Worm (Caenorhabditis elegans) whole organism, young adult: ENCODE data around the gene prk-2.

ENCODE experiments used
- B0035.1 ChIP-seq: sonication (generic microtip); optimal IDR thresholded peaks from 2 replicates; lab custom pipeline; 2016; ENCODE audit warnings: missing genetic modification characterization, mild to moderate bottlenecking, missing compliant biosample characterization, missing genotype, missing genetic modification reagents
- B0261.1 ChIP-seq: sonication (generic microtip); optimal IDR thresholded peaks from 2 replicates; lab custom pipeline; 2016; ENCODE audit warnings: mild to moderate bottlenecking, missing genetic modification characterization, moderate library complexity, missing compliant biosample characterization
- D2030.7 ChIP-seq: fragments of 200-800 bp; sonication (Bioruptor generic); IDR thresholded peaks from 2 replicates; pipeline ENCODE4 v1.3.6; 2022; ENCODE audit warnings: missing genetic modification reagents, missing genetic modification characterization, missing compliant biosample characterization
- F10E7.11 ChIP-seq: sonication (generic microtip); optimal IDR thresholded peaks from 2 replicates; lab custom pipeline; 2017; ENCODE audit warnings: mild to moderate bottlenecking, missing genetic modification characterization, moderate library complexity, missing compliant biosample characterization
- F23B12.7 ChIP-seq: sonication (generic microtip); optimal IDR thresholded peaks from 2 replicates; lab custom pipeline; 2017; ENCODE audit warnings: missing genetic modification characterization, mild to moderate bottlenecking, missing compliant biosample characterization, antibody characterized with exemption, moderate library complexity; ENCODE audit not compliant: insufficient read depth
- F33H1.4 ChIP-seq: fragments of 200-800 bp; sonication (Bioruptor generic); IDR thresholded peaks from 2 replicates; pipeline ENCODE4 v1.3.6; 2022; ENCODE audit warnings: missing genetic modification reagents, missing genetic modification characterization, missing compliant biosample characterization
- F52B5.7 ChIP-seq: sonication (generic microtip); optimal IDR thresholded peaks from 2 replicates; lab custom pipeline; 2016; ENCODE audit warnings: mild to moderate bottlenecking, missing genetic modification characterization, missing compliant biosample characterization
- F57C9.4 ChIP-seq: sonication (generic microtip); optimal IDR thresholded peaks from 2 replicates; lab custom pipeline; 2017; ENCODE audit warnings: mild to moderate bottlenecking, missing genetic modification characterization, missing compliant biosample characterization
- K12H6.12 ChIP-seq: fragments of 200-800 bp; sonication (Bioruptor generic); optimal IDR thresholded peaks from 2 replicates; lab custom pipeline; 2018; ENCODE audit warnings: mild to moderate bottlenecking, missing genetic modification characterization, missing compliant biosample characterization
- Y67H2A.10 ChIP-seq: fragments of 200-800 bp; sonication (Bioruptor generic); conservative IDR thresholded peaks from 2 replicates; pipeline ENCODE4 v1.3.6; 2022; ENCODE audit warnings: missing genetic modification reagents, missing genetic modification characterization, missing compliant biosample characterization
- Y79H2A.3 ChIP-seq: fragments of 200-800 bp; sonication (Bioruptor generic); conservative IDR thresholded peaks from 2 replicates; pipeline ENCODE4 v1.3.6; 2022; ENCODE audit warnings: missing genetic modification reagents, missing genetic modification characterization, missing compliant biosample characterization
- aptf-3 ChIP-seq: fragments of 200-800 bp; sonication (Bioruptor generic); IDR thresholded peaks from 2 replicates; pipeline ENCODE4 v1.3.6; 2022; ENCODE audit warnings: missing genetic modification characterization, missing compliant biosample characterization
- atf-7 ChIP-seq: sonication (generic microtip); optimal IDR thresholded peaks from 2 replicates; lab custom pipeline; 2017; ENCODE audit warnings: mild to moderate bottlenecking, missing genetic modification characterization, missing compliant biosample characterization
- bed-2 ChIP-seq: fragments of 200-800 bp; sonication (Bioruptor generic); IDR thresholded peaks from 2 replicates; pipeline ENCODE4 v1.3.6; 2022; ENCODE audit warnings: missing genetic modification reagents, missing genetic modification characterization, missing compliant biosample characterization
- cebp-2 ChIP-seq: fragments of 200-800 bp; sonication (Bioruptor generic); IDR thresholded peaks from 2 replicates; pipeline ENCODE4 v1.3.6; 2022; ENCODE audit warnings: missing genetic modification characterization, missing compliant biosample characterization
- ceh-27 ChIP-seq: fragments of 200-800 bp; sonication (Bioruptor generic); optimal IDR thresholded peaks from 2 replicates; lab custom pipeline; 2018; ENCODE audit warnings: mild to moderate bottlenecking, missing genetic modification characterization, moderate library complexity, missing compliant biosample characterization
- ceh-40 ChIP-seq: fragments of 200-800 bp; sonication (Bioruptor generic); IDR thresholded peaks from 2 replicates; pipeline ENCODE4 v1.3.6; 2022; ENCODE audit warnings: missing genetic modification characterization, missing compliant biosample characterization
- dpl-1 ChIP-seq: fragments of 150-350 bp; optimal IDR thresholded peaks from 2 replicates; lab custom pipeline; 2014; ENCODE audit warnings: missing biosample characterization, missing genetic modification reagents, missing genetic modification characterization
- efl-1 ChIP-seq: fragments of 150-350 bp; optimal IDR thresholded peaks from 2 replicates; lab custom pipeline; 2014; ENCODE audit warnings: missing biosample characterization, missing genetic modification reagents, missing genetic modification characterization
- egl-18 ChIP-seq: fragments of 200-800 bp; sonication (Bioruptor generic); IDR thresholded peaks from 2 replicates; pipeline ENCODE4 v1.3.6; 2022; ENCODE audit warnings: missing genetic modification reagents, missing genetic modification characterization, missing compliant biosample characterization
- ekl-4 ChIP-seq: fragments of 200-800 bp; sonication (Bioruptor generic); IDR thresholded peaks from 2 replicates; pipeline ENCODE4 v1.3.6; 2022; ENCODE audit warnings: missing genetic modification reagents, missing genetic modification characterization, missing compliant biosample characterization
- ets-4 ChIP-seq: fragments of 200-800 bp; sonication (Bioruptor generic); optimal IDR thresholded peaks from 2 replicates; lab custom pipeline; 2018; ENCODE audit warnings: mild to moderate bottlenecking, missing genetic modification characterization, missing compliant biosample characterization
- hlh-12 ChIP-seq: sonication (generic microtip); optimal IDR thresholded peaks from 2 replicates; lab custom pipeline; 2016; ENCODE audit warnings: missing genetic modification characterization, missing compliant biosample characterization
- hmg-20 ChIP-seq: fragments of 200-800 bp; sonication (Bioruptor generic); IDR thresholded peaks from 2 replicates; pipeline ENCODE4 v1.3.6; 2022; ENCODE audit warnings: missing genetic modification reagents, missing genetic modification characterization, missing compliant biosample characterization
- lin-26 ChIP-seq: fragments of 200-800 bp; sonication (Bioruptor generic); IDR thresholded peaks from 2 replicates; pipeline ENCODE4 v1.3.6; 2022; ENCODE audit warnings: missing genetic modification reagents, missing genetic modification characterization, missing compliant biosample characterization
- lin-40 ChIP-seq: sonication (generic microtip); optimal IDR thresholded peaks from 2 replicates; lab custom pipeline; 2016; ENCODE audit warnings: missing genetic modification characterization, mild to moderate bottlenecking, missing compliant biosample characterization, missing genotype, missing genetic modification reagents
- lin-54 ChIP-seq: fragments of 200-800 bp; sonication (Bioruptor generic); optimal IDR thresholded peaks from 2 replicates; lab custom pipeline; 2018; ENCODE audit warnings: mild to moderate bottlenecking, missing genetic modification characterization, missing compliant biosample characterization
- lsy-27 ChIP-seq: sonication (generic microtip); optimal IDR thresholded peaks from 2 replicates; lab custom pipeline; 2017; ENCODE audit warnings: missing genetic modification characterization, mild to moderate bottlenecking, missing compliant biosample characterization, antibody characterized with exemption, missing genotype, borderline replicate concordance; ENCODE audit not compliant: insufficient read depth
- madf-3 ChIP-seq: fragments of 200-800 bp; sonication (Bioruptor generic); IDR thresholded peaks from 2 replicates; pipeline ENCODE4 v1.3.6; 2022; ENCODE audit warnings: missing genetic modification reagents, missing genetic modification characterization, missing compliant biosample characterization
- madf-6 ChIP-seq: fragments of 200-800 bp; sonication (Bioruptor generic); IDR thresholded peaks from 2 replicates; pipeline ENCODE4 v1.3.6; 2022; ENCODE audit warnings: missing genetic modification reagents, missing genetic modification characterization, missing compliant biosample characterization
- nfya-2 ChIP-seq: fragments of 200-800 bp; sonication (Bioruptor generic); IDR thresholded peaks from 2 replicates; pipeline ENCODE4 v1.3.6; 2022; ENCODE audit warnings: missing genetic modification reagents, missing genetic modification characterization, missing compliant biosample characterization
- nfyb-1 ChIP-seq: fragments of 200-800 bp; sonication (Bioruptor generic); IDR thresholded peaks from 2 replicates; pipeline ENCODE4 v1.3.6; 2022; ENCODE audit warnings: missing genetic modification reagents, missing genetic modification characterization, missing compliant biosample characterization
- nhr-120 ChIP-seq: fragments of 200-800 bp; sonication (Bioruptor generic); IDR thresholded peaks from 2 replicates; pipeline ENCODE4 v1.3.6; 2022; ENCODE audit warnings: missing genetic modification characterization, missing compliant biosample characterization
- nhr-90 ChIP-seq: sonication (generic microtip); optimal IDR thresholded peaks from 2 replicates; lab custom pipeline; 2016; ENCODE audit warnings: missing genotype, mild to moderate bottlenecking, missing genetic modification characterization, missing compliant biosample characterization
- pbrm-1 ChIP-seq: fragments of 200-800 bp; sonication (Bioruptor generic); IDR thresholded peaks from 2 replicates; pipeline ENCODE4 v1.3.6; 2022; ENCODE audit warnings: missing genetic modification reagents, missing genetic modification characterization, missing compliant biosample characterization
- rec-8 ChIP-seq, 2 experiments: sonication (generic microtip); optimal IDR thresholded peaks; 2 replicates each; lab custom pipeline; 2016; ENCODE audit warnings: mild to moderate bottlenecking in 2 of 2, missing genetic modification characterization in 2 of 2, missing genetic modification reagents in 2 of 2, missing genotype in 2 of 2, missing biosample characterization in 1 of 2, missing compliant biosample characterization in 1 of 2, moderate library complexity in 1 of 2
- repo-1 ChIP-seq: sonication (generic microtip); optimal IDR thresholded peaks from 2 replicates; lab custom pipeline; 2017; ENCODE audit warnings: mild to moderate bottlenecking, missing genetic modification characterization, missing compliant biosample characterization
- rpc-1 ChIP-seq, 2 experiments: fragments of 150-350 bp in 1 of 2; sonication (generic microtip) in 1 of 2; optimal IDR thresholded peaks; 2 replicates each; lab custom pipeline; 2014 to 2018; ENCODE audit warnings: missing biosample characterization in 1 of 2, missing genetic modification characterization in 1 of 2, missing genetic modification reagents in 1 of 2, missing genotype in 1 of 2
- somi-1 ChIP-seq: fragments of 200-800 bp; sonication (Bioruptor generic); optimal IDR thresholded peaks from 2 replicates; lab custom pipeline; 2018; ENCODE audit warnings: mild to moderate bottlenecking, missing genetic modification characterization, missing compliant biosample characterization
- sptf-2 ChIP-seq: fragments of 200-800 bp; sonication (Bioruptor generic); optimal IDR thresholded peaks from 2 replicates; lab custom pipeline; 2018; ENCODE audit warnings: mild to moderate bottlenecking, missing genetic modification characterization, missing compliant biosample characterization
- tlf-1 ChIP-seq: fragments of 200-800 bp; sonication (Bioruptor generic); optimal IDR thresholded peaks from 2 replicates; lab custom pipeline; 2018; ENCODE audit warnings: mild to moderate bottlenecking, missing genetic modification characterization, missing compliant biosample characterization
- unc-130 ChIP-seq: sonication (generic microtip); optimal IDR thresholded peaks from 2 replicates; lab custom pipeline; 2016; ENCODE audit warnings: missing genetic modification reagents, missing genetic modification characterization, missing compliant biosample characterization
- zim-3 ChIP-seq: sonication (generic microtip); optimal IDR thresholded peaks from 2 replicates; lab custom pipeline; 2017; ENCODE audit warnings: mild to moderate bottlenecking, missing genetic modification characterization, moderate library complexity, missing compliant biosample characterization
- ztf-25 ChIP-seq: fragments of 200-800 bp; sonication (Bioruptor generic); IDR thresholded peaks from 2 replicates; pipeline ENCODE4 v1.3.6; 2022; ENCODE audit warnings: missing genetic modification reagents, missing genetic modification characterization, missing compliant biosample characterization
- ztf-26 ChIP-seq: sonication (generic microtip); optimal IDR thresholded peaks from 2 replicates; lab custom pipeline; 2017; ENCODE audit warnings: missing genetic modification characterization, missing compliant biosample characterization
- ztf-28 ChIP-seq: fragments of 200-800 bp; sonication (Bioruptor generic); IDR thresholded peaks from 2 replicates; pipeline ENCODE4 v1.3.6; 2022; ENCODE audit warnings: missing genetic modification reagents, missing genetic modification characterization, missing compliant biosample characterization
- ztf-3 ChIP-seq: fragments of 200-800 bp; sonication (Bioruptor generic); optimal IDR thresholded peaks from 2 replicates; lab custom pipeline; 2018; ENCODE audit warnings: mild to moderate bottlenecking, missing genetic modification characterization, missing compliant biosample characterization
- ztf-6 ChIP-seq: fragments of 200-800 bp; sonication (Bioruptor generic); IDR thresholded peaks from 2 replicates; pipeline ENCODE4 v1.3.6; 2022; ENCODE audit warnings: missing genetic modification reagents, missing genetic modification characterization, missing compliant biosample characterization

The prk-2 gene

DNA sequence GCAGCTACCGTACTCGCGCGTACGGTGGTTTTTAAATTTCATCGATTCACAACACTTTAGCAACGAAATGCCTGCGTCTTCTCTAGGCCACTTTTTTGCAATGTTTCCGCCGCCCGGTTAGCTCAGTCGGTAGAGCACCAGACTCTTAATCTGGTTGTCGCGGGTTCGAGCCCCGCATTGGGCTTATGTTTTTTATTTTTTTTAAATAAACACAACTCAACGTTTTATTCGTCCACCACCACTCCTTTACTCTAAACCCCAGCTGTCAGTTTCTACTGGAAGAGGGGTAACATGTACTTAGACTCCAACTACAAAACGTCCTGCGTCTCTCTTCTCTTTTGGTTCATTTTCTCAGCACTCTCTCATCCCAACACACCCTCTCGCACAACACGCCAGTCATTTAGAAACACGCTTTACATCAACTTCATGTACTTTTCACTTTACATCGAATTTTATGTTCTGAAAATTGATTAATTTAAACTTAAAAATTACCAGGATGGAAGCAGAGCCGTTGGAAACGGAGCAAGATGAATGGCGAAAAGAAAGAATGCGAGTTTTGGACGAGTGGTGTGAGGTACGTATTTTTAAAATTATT is 19.5 kb upstream of the prk-2 start, which contains the start of the genes elmd-1 and hecw-1 (continued):
- peak; percentile 36 for TF ChIP-seq ceh-27
- peak; percentile 30 for TF ChIP-seq B0035.1 (tag; lab: Kevin White, UChicago)
- 0 out of 2 replicates have a peak, but pooled peaks have one; percentile 51 for TF ChIP-seq ekl-4 (GFP tag; lab: Robert Waterston, UW)
- no peak for TF ChIP-seq cebp-2 (GFP tag; lab: Robert Waterston, UW)
- peak; percentile 61 for TF ChIP-seq rpc-1 (optimal IDR thresholded peaks at IDR 0.05; lab: Kevin White, UChicago)
- peak; percentile 81 for TF ChIP-seq rpc-1 (tag; optimal IDR thresholded peaks at IDR 0.05; lab: Kevin White, UChicago)
- TF ChIP-seq ztf-28 (GFP tag; lab: Robert Waterston, UW) = no peak
- TF ChIP-seq ztf-3 (GFP tag; lab: Kevin White, UChicago) = no peak
- TF ChIP-seq bed-2 (GFP tag; lab: Robert Waterston, UW) = no peak
- TF ChIP-seq F10E7.11 = no peak
- TF ChIP-seq pbrm-1 = peak; percentile 70; the same call in 1 of the 2 replicates
- no peak for TF ChIP-seq dpl-1
- no peak for TF ChIP-seq rec-8 (tag; optimal IDR thresholded peaks at IDR 0.05; lab: Kevin White, UChicago)
- TF ChIP-seq lin-54 (GFP tag; lab: Kevin White, UChicago) = peak; percentile 63
- no peak for TF ChIP-seq egl-18 (GFP tag; lab: Robert Waterston, UW)
- TF ChIP-seq unc-130 (GFP tag; lab: Kevin White, UChicago) = no peak
- no peak for TF ChIP-seq hlh-12 (tag; lab: Kevin White, UChicago)
- TF ChIP-seq ztf-26 (tag; lab: Kevin White, UChicago) = peak; percentile 13
- TF ChIP-seq nhr-120 = no peak
- TF ChIP-seq F57C9.4 (tag; lab: Kevin White, UChicago) = no peak
- peak; percentile 7 for TF ChIP-seq sptf-2 (GFP tag; lab: Kevin White, UChicago)
- TF ChIP-seq F23B12.7 (tag; lab: Kevin White, UChicago) = no peak
- no peak for TF ChIP-seq madf-3 (GFP tag; lab: Robert Waterston, UW)
- no peak for TF ChIP-seq lsy-27 (tag; lab: Kevin White, UChicago)
- peak; percentile 77 for TF ChIP-seq D2030.7 (GFP tag; lab: Robert Waterston, UW)
- no peak for TF ChIP-seq hmg-20 (GFP tag; lab: Robert Waterston, UW)
- TF ChIP-seq tlf-1 (GFP tag; lab: Kevin White, UChicago) = peak; percentile 8
- TF ChIP-seq aptf-3 = no peak
- TF ChIP-seq madf-6 (GFP tag; lab: Robert Waterston, UW) = peak; percentile 85
- peak; percentile 86 for TF ChIP-seq lin-26 (GFP tag; lab: Robert Waterston, UW)
- TF ChIP-seq ceh-40 (GFP tag; lab: Robert Waterston, UW) = no peak
- peak; percentile 78 for TF ChIP-seq F33H1.4
- TF ChIP-seq ztf-25 = peak; percentile 80; the same call in 1 of the 2 replicates
- TF ChIP-seq ztf-6 (GFP tag; lab: Robert Waterston, UW) = peak; percentile 43; the same call in 1 of the 2 replicates
- TF ChIP-seq ets-4 (GFP tag; lab: Kevin White, UChicago) = no peak
- peak; percentile 86 for TF ChIP-seq nfyb-1 (GFP tag; lab: Robert Waterston, UW)
- TF ChIP-seq efl-1 (GFP tag; lab: Kevin White, UChicago) = no peak
- TF ChIP-seq somi-1 (GFP tag; lab: Kevin White, UChicago) = peak; percentile 51
- TF ChIP-seq Y79H2A.3 = no peak
- TF ChIP-seq atf-7 (tag; lab: Kevin White, UChicago) = peak; percentile 45
- TF ChIP-seq nhr-90 (tag; lab: Kevin White, UChicago) = peak; percentile 77
- TF ChIP-seq lin-40 (tag; lab: Kevin White, UChicago) = peak; percentile 54
- TF ChIP-seq repo-1 = peak; percentile 46
- no peak for TF ChIP-seq zim-3 (tag; lab: Kevin White, UChicago)
- TF ChIP-seq B0261.1 (tag; lab: Kevin White, UChicago) = peak; percentile 91
- TF ChIP-seq K12H6.12 (tag; lab: Kevin White, UChicago) = no peak
- 0 out of 2 replicates have a peak, but pooled peaks have one; percentile 16 for TF ChIP-seq Y67H2A.10 (GFP tag; lab: Robert Waterston, UW)
- peak; percentile 3 for TF ChIP-seq F52B5.7 (tag; lab: Kevin White, UChicago)
- TF ChIP-seq nfya-2 (GFP tag; lab: Robert Waterston, UW) = no peak
